Fruit fly (Drosophila melanogaster): ENCODE results near the gene CG13893.

- TF ChIP-seq tj (GFP tag; optimal IDR thresholded peaks at IDR 0.05) (no peak), kay (GFP tag; ENCODE audit: borderline replicate concordance) (no peak), cnc (optimal IDR thresholded peaks at IDR 0.05) (no peak), CG7101 (tag; optimal IDR thresholded peaks at IDR 0.05) (no peak), toe (GFP tag; optimal IDR thresholded peaks at IDR 0.05) (no peak), Hr96 (GFP tag; optimal IDR thresholded peaks at IDR 0.05) (no peak), CG11617 (GFP tag; optimal IDR thresholded peaks at IDR 0.05) (no peak), bab1 (GFP tag; optimal IDR thresholded peaks at IDR 0.05) (no peak), Clk (GFP tag; optimal IDR thresholded peaks at IDR 0.05) (no peak), CG12768 (GFP tag; optimal IDR thresholded peaks at IDR 0.05) (no peak), CG5204 (GFP tag; optimal IDR thresholded peaks at IDR 0.05) (no peak)
These were observed 9.9 kb upstream of the CG13893 start for dm6 chr3L:613578-614300.

All from whole organism, adult.